Worm (Caenorhabditis elegans) whole organism, L2 larva: ENCODE data around the gene ZK721.4.

Experiments
- R02D3.7 ChIP-seq: fragments of 150-350 bp; optimal IDR thresholded peaks from 2 replicates; lab custom pipeline; 2014; ENCODE audit warnings: missing biosample characterization, missing genetic modification characterization
- ceh-82 ChIP-seq: fragments of 150-350 bp; optimal IDR thresholded peaks from 2 replicates; lab custom pipeline; 2014; ENCODE audit warnings: missing biosample characterization, missing genetic modification characterization
- dmd-4 ChIP-seq: sonication (generic microtip); optimal IDR thresholded peaks from 2 replicates; lab custom pipeline; 2017; ENCODE audit warnings: missing biosample characterization, missing genetic modification characterization
- elt-3 ChIP-seq: sonication (generic microtip); optimal IDR thresholded peaks from 2 replicates; lab custom pipeline; 2017; ENCODE audit warnings: missing biosample characterization, missing genetic modification characterization
- lin-13 ChIP-seq: fragments of 150-350 bp; optimal IDR thresholded peaks from 2 replicates; lab custom pipeline; 2014; ENCODE audit warnings: missing biosample characterization, missing genetic modification reagents, missing genetic modification characterization
- lin-39 ChIP-seq: fragments of 150-350 bp; optimal IDR thresholded peaks from 2 replicates; lab custom pipeline; 2014; ENCODE audit warnings: missing biosample characterization, missing genetic modification reagents, missing genetic modification characterization
- nhr-237 ChIP-seq: fragments of 150-350 bp; optimal IDR thresholded peaks from 2 replicates; lab custom pipeline; 2014; ENCODE audit warnings: missing biosample characterization, missing genetic modification characterization
- nhr-25 ChIP-seq: fragments of 150-350 bp; sonication (generic microtip); optimal IDR thresholded peaks from 3 replicates; lab custom pipeline; 2014; ENCODE audit warnings: missing biosample characterization, missing genetic modification characterization
- nhr-77 ChIP-seq: fragments of 150-350 bp; optimal IDR thresholded peaks from 2 replicates; lab custom pipeline; 2014; ENCODE audit warnings: missing biosample characterization, missing genetic modification characterization
- snpc-4 ChIP-seq: fragments of 150-350 bp; optimal IDR thresholded peaks from 2 replicates; lab custom pipeline; 2014; ENCODE audit warnings: missing biosample characterization, missing genetic modification characterization
- ztf-4 ChIP-seq: fragments of 150-350 bp; optimal IDR thresholded peaks from 2 replicates; lab custom pipeline; 2014; ENCODE audit warnings: missing biosample characterization, missing genetic modification characterization

DNA sequence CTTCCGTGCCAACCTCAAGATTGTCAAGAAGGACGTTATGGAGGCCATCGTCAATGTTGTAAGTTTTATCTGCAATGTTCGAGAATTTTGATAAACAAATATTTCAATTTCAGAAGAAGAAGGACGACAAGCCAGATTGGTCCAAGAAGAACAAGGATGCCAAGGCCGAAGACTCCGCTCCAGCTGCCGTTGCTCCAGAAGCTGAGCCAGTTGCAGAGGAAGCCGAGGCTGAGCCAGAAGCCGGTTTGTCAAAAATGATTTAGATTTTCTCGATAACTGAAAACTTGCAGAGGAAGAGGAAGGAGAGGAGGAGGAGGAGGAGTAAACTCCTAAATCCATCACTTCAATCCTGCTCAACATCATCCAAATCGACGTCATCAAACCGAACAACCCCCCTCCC is 11.4 kb downstream of the ZK721.4 start:
- TF ChIP-seq nhr-237: no peak
- TF ChIP-seq nhr-77 (tag; lab: Kevin White, UChicago): no peak
- no peak for TF ChIP-seq nhr-25 (tag; lab: Kevin White, UChicago)
- no peak for TF ChIP-seq lin-39 (tag; lab: Kevin White, UChicago)
- TF ChIP-seq ceh-82 (tag; lab: Kevin White, UChicago): no peak
- TF ChIP-seq snpc-4: no peak
- no peak for TF ChIP-seq dmd-4 (tag; lab: Kevin White, UChicago)
- TF ChIP-seq elt-3 (tag; lab: Kevin White, UChicago): no peak
- TF ChIP-seq lin-13 (GFP tag; lab: Kevin White, UChicago): no peak
- no peak for TF ChIP-seq ztf-4
- no peak for TF ChIP-seq R02D3.7 (tag; lab: Kevin White, UChicago)
